Worm (Caenorhabditis elegans) whole organism, young adult: ENCODE data around the gene F44A2.3.

Experiments used
- B0261.1 ChIP-seq: sonication (generic microtip); optimal IDR thresholded peaks from 2 replicates; lab custom pipeline; 2016; ENCODE audit warnings: mild to moderate bottlenecking, missing genetic modification characterization, moderate library complexity, missing compliant biosample characterization
- F22D6.2 ChIP-seq: sonication (generic microtip); optimal IDR thresholded peaks from 2 replicates; lab custom pipeline; 2016; ENCODE audit warnings: mild to moderate bottlenecking, missing genetic modification characterization, missing compliant biosample characterization
- F39B2.1 ChIP-seq: fragments of 200-800 bp; sonication (Bioruptor generic); IDR thresholded peaks from 2 replicates; pipeline ENCODE4 v1.3.6; 2022; ENCODE audit warnings: missing genetic modification reagents, missing genetic modification characterization, missing compliant biosample characterization
- F52B5.7 ChIP-seq: sonication (generic microtip); optimal IDR thresholded peaks from 2 replicates; lab custom pipeline; 2016; ENCODE audit warnings: mild to moderate bottlenecking, missing genetic modification characterization, missing compliant biosample characterization
- F55B11.4 ChIP-seq: sonication (generic microtip); optimal IDR thresholded peaks from 2 replicates; lab custom pipeline; 2016; ENCODE audit warnings: missing compliant biosample characterization, missing genetic modification characterization, borderline replicate concordance; ENCODE audit not compliant: insufficient read depth
- Y53F4B.3 ChIP-seq: fragments of 200-800 bp; sonication (Bioruptor generic); IDR thresholded peaks from 2 replicates; pipeline ENCODE4 v1.3.6; 2022; ENCODE audit warnings: missing genetic modification reagents, missing genetic modification characterization, missing compliant biosample characterization
- Y53G8AR.9 ChIP-seq: fragments of 200-800 bp; sonication (Bioruptor generic); conservative IDR thresholded peaks from 2 replicates; pipeline ENCODE4 v1.3.6; 2022; ENCODE audit warnings: missing genetic modification reagents, missing genetic modification characterization, missing compliant biosample characterization
- aptf-3 ChIP-seq: fragments of 200-800 bp; sonication (Bioruptor generic); IDR thresholded peaks from 2 replicates; pipeline ENCODE4 v1.3.6; 2022; ENCODE audit warnings: missing genetic modification characterization, missing compliant biosample characterization
- athp-1 ChIP-seq: sonication (generic microtip); optimal IDR thresholded peaks from 2 replicates; lab custom pipeline; 2017; ENCODE audit warnings: mild to moderate bottlenecking, missing genetic modification characterization, missing compliant biosample characterization
- bed-1 ChIP-seq: fragments of 200-800 bp; sonication (Bioruptor generic); IDR thresholded peaks from 2 replicates; pipeline ENCODE4 v1.3.6; 2022; ENCODE audit warnings: missing genetic modification reagents, missing genetic modification characterization, missing compliant biosample characterization
- bed-2 ChIP-seq: fragments of 200-800 bp; sonication (Bioruptor generic); IDR thresholded peaks from 2 replicates; pipeline ENCODE4 v1.3.6; 2022; ENCODE audit warnings: missing genetic modification reagents, missing genetic modification characterization, missing compliant biosample characterization
- cebp-1 ChIP-seq, 2 experiments: fragments of 200-800 bp in 1 of 2; sonication (Bioruptor generic) in 1 of 2; sonication (generic microtip) in 1 of 2; IDR thresholded peaks in 1 of 2; optimal IDR thresholded peaks in 1 of 2; 2 replicates each; pipeline versions ENCODE4 v1.3.6 to Lab custom; 2017 to 2022; ENCODE audit warnings: missing compliant biosample characterization in 2 of 2, missing genetic modification characterization in 2 of 2, mild to moderate bottlenecking in 1 of 2, missing genetic modification reagents in 1 of 2, moderate library complexity in 1 of 2
- ceh-40 ChIP-seq: fragments of 200-800 bp; sonication (Bioruptor generic); IDR thresholded peaks from 2 replicates; pipeline ENCODE4 v1.3.6; 2022; ENCODE audit warnings: missing genetic modification characterization, missing compliant biosample characterization
- ceh-58 ChIP-seq: fragments of 200-800 bp; sonication (Bioruptor generic); IDR thresholded peaks from 2 replicates; pipeline ENCODE4 v1.3.6; 2022; ENCODE audit warnings: missing genetic modification characterization, missing compliant biosample characterization
- ceh-79 ChIP-seq: sonication (generic microtip); optimal IDR thresholded peaks from 2 replicates; lab custom pipeline; 2017; ENCODE audit warnings: mild to moderate bottlenecking, missing genetic modification characterization, missing compliant biosample characterization
- ceh-91 ChIP-seq: fragments of 200-800 bp; sonication (Bioruptor generic); IDR thresholded peaks from 2 replicates; pipeline ENCODE4 v1.3.6; 2022; ENCODE audit warnings: missing genetic modification reagents, missing genetic modification characterization, missing compliant biosample characterization
- efl-1 ChIP-seq: fragments of 150-350 bp; optimal IDR thresholded peaks from 2 replicates; lab custom pipeline; 2014; ENCODE audit warnings: missing biosample characterization, missing genetic modification reagents, missing genetic modification characterization
- him-1 ChIP-seq: sonication (generic microtip); optimal IDR thresholded peaks from 2 replicates; lab custom pipeline; 2016; ENCODE audit warnings: missing genotype, missing genetic modification reagents, missing genetic modification characterization, missing compliant biosample characterization
- hmg-1.2 ChIP-seq: fragments of 200-800 bp; sonication (Bioruptor generic); IDR thresholded peaks from 2 replicates; pipeline ENCODE4 v1.3.6; 2022; ENCODE audit warnings: missing genetic modification reagents, missing genetic modification characterization, missing compliant biosample characterization
- lin-26 ChIP-seq: fragments of 200-800 bp; sonication (Bioruptor generic); IDR thresholded peaks from 2 replicates; pipeline ENCODE4 v1.3.6; 2022; ENCODE audit warnings: missing genetic modification reagents, missing genetic modification characterization, missing compliant biosample characterization
- lin-54 ChIP-seq: fragments of 200-800 bp; sonication (Bioruptor generic); optimal IDR thresholded peaks from 2 replicates; lab custom pipeline; 2018; ENCODE audit warnings: mild to moderate bottlenecking, missing genetic modification characterization, missing compliant biosample characterization
- lir-1 ChIP-seq: fragments of 200-800 bp; sonication (Bioruptor generic); conservative IDR thresholded peaks from 2 replicates; pipeline ENCODE4 v1.3.6; 2022; ENCODE audit warnings: missing genetic modification reagents, missing genetic modification characterization, missing compliant biosample characterization
- lsy-27 ChIP-seq: sonication (generic microtip); optimal IDR thresholded peaks from 2 replicates; lab custom pipeline; 2017; ENCODE audit warnings: missing genetic modification characterization, mild to moderate bottlenecking, missing compliant biosample characterization, antibody characterized with exemption, missing genotype, borderline replicate concordance; ENCODE audit not compliant: insufficient read depth
- madf-10 ChIP-seq: sonication (generic microtip); optimal IDR thresholded peaks from 2 replicates; lab custom pipeline; 2016; ENCODE audit warnings: mild to moderate bottlenecking, missing genetic modification characterization, missing compliant biosample characterization
- madf-8 ChIP-seq: fragments of 200-800 bp; sonication (Bioruptor generic); conservative IDR thresholded peaks from 2 replicates; pipeline ENCODE4 v1.3.6; 2022; ENCODE audit warnings: missing genetic modification reagents, missing genetic modification characterization, missing compliant biosample characterization
- mes-4 ChIP-seq: sonication (generic microtip); optimal IDR thresholded peaks from 2 replicates; lab custom pipeline; 2016; ENCODE audit warnings: missing genotype, missing genetic modification characterization, missing compliant biosample characterization
- nfya-2 ChIP-seq: fragments of 200-800 bp; sonication (Bioruptor generic); IDR thresholded peaks from 2 replicates; pipeline ENCODE4 v1.3.6; 2022; ENCODE audit warnings: missing genetic modification reagents, missing genetic modification characterization, missing compliant biosample characterization
- nhr-80 ChIP-seq: sonication (generic microtip); optimal IDR thresholded peaks from 2 replicates; lab custom pipeline; 2016; ENCODE audit warnings: missing genetic modification characterization, missing compliant biosample characterization
- pbrm-1 ChIP-seq: fragments of 200-800 bp; sonication (Bioruptor generic); IDR thresholded peaks from 2 replicates; pipeline ENCODE4 v1.3.6; 2022; ENCODE audit warnings: missing genetic modification reagents, missing genetic modification characterization, missing compliant biosample characterization
- pha-4 ChIP-seq: fragments of 150-350 bp; sonication (generic microtip); optimal IDR thresholded peaks from 2 replicates; lab custom pipeline; 2014; ENCODE audit warnings: missing biosample characterization, missing genetic modification reagents, missing genetic modification characterization
- rec-8 ChIP-seq, 2 experiments: sonication (generic microtip); optimal IDR thresholded peaks; 2 replicates each; lab custom pipeline; 2016; ENCODE audit warnings: mild to moderate bottlenecking in 2 of 2, missing genetic modification characterization in 2 of 2, missing genetic modification reagents in 2 of 2, missing genotype in 2 of 2, missing biosample characterization in 1 of 2, missing compliant biosample characterization in 1 of 2, moderate library complexity in 1 of 2
- rpc-1 ChIP-seq, 2 experiments: fragments of 150-350 bp in 1 of 2; sonication (generic microtip) in 1 of 2; optimal IDR thresholded peaks; 2 replicates each; lab custom pipeline; 2014 to 2018; ENCODE audit warnings: missing biosample characterization in 1 of 2, missing genetic modification characterization in 1 of 2, missing genetic modification reagents in 1 of 2, missing genotype in 1 of 2
- snpc-1.1 ChIP-seq: sonication (generic microtip); optimal IDR thresholded peaks from 2 replicates; lab custom pipeline; 2017; ENCODE audit warnings: missing genetic modification characterization, mild to moderate bottlenecking, missing compliant biosample characterization, antibody characterized with exemption, moderate library complexity, missing genotype, missing genetic modification reagents; ENCODE audit not compliant: insufficient read depth
- sptf-2 ChIP-seq: fragments of 200-800 bp; sonication (Bioruptor generic); optimal IDR thresholded peaks from 2 replicates; lab custom pipeline; 2018; ENCODE audit warnings: mild to moderate bottlenecking, missing genetic modification characterization, missing compliant biosample characterization
- zfh-2 ChIP-seq: fragments of 200-800 bp; sonication (Bioruptor generic); conservative IDR thresholded peaks from 2 replicates; pipeline ENCODE4 v1.3.6; 2022; ENCODE audit warnings: missing genetic modification reagents, missing genetic modification characterization, missing compliant biosample characterization

Gene F44A2.3

DNA sequence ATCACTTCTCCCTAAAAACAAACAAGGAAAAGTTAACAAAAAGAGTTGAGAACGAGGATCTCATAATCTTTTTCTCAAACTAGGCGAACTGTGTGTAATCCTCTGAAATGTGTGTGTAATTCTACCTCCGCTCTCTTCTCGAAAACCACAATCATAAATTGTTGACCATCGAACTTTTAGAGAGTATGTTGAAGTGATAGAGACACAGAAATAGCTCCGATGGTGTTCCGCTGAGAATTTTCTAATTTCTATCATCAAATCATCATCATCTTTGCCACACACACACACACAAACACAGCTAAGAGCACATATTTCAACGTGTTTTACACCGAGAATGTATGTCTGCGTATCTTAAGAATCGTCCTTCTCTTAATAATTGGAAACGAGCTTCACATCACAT lies 9.6 kb upstream of the F44A2.3 start:
- TF ChIP-seq snpc-1.1 (tag; lab: Kevin White, UChicago): no peak
- TF ChIP-seq pbrm-1 (GFP tag; lab: Robert Waterston, UW): no peak
- no peak for TF ChIP-seq F55B11.4 (tag; lab: Kevin White, UChicago)
- TF ChIP-seq ceh-40 (GFP tag; lab: Robert Waterston, UW): no peak
- TF ChIP-seq athp-1: no peak
- no peak for TF ChIP-seq ceh-91 (GFP tag; lab: Robert Waterston, UW)
- TF ChIP-seq F52B5.7: no peak
- no peak for TF ChIP-seq cebp-1 (GFP tag; IDR thresholded peaks at IDR 0.05; lab: Robert Waterston, UW)
- TF ChIP-seq cebp-1 (tag; optimal IDR thresholded peaks at IDR 0.05; lab: Kevin White, UChicago): no peak
- TF ChIP-seq rec-8 (tag; optimal IDR thresholded peaks at IDR 0.05; lab: Kevin White, UChicago): no peak
- TF ChIP-seq lin-26 (GFP tag; lab: Robert Waterston, UW): no peak
- TF ChIP-seq bed-2: no peak
- no peak for TF ChIP-seq efl-1 (GFP tag; lab: Kevin White, UChicago)
- TF ChIP-seq lin-54 (GFP tag; lab: Kevin White, UChicago): no peak
- no peak for TF ChIP-seq rpc-1 (optimal IDR thresholded peaks at IDR 0.05; lab: Kevin White, UChicago)
- TF ChIP-seq rpc-1 (tag; optimal IDR thresholded peaks at IDR 0.05; lab: Kevin White, UChicago): no peak
- TF ChIP-seq hmg-1.2 (GFP tag; lab: Robert Waterston, UW): no peak
- no peak for TF ChIP-seq B0261.1 (tag; lab: Kevin White, UChicago)
- TF ChIP-seq F39B2.1: no peak
- no peak for TF ChIP-seq aptf-3 (GFP tag; lab: Robert Waterston, UW)

ce11 chrV:9297332-9297731 lies 7.9 kb upstream of the F44A2.3 start, which contains the start of gene F44A2.5:
F44A2.5 (plus strand) TSS chrV:9297632.
- no peak for TF ChIP-seq sptf-2 (GFP tag; lab: Kevin White, UChicago)
- TF ChIP-seq, all 124 proteins: peak for 0

ce11 chrV:9303026-9303425 lies 2.2 kb upstream of the F44A2.3 start, which contains the start of gene nhr-39:
nhr-39 (plus strand) TSS chrV:9303326.
- no peak for TF ChIP-seq F55B11.4 (tag; lab: Kevin White, UChicago)
- no peak for TF ChIP-seq lir-1
- no peak for TF ChIP-seq nhr-80 (tag; lab: Kevin White, UChicago)
- no peak for TF ChIP-seq madf-10 (tag; lab: Kevin White, UChicago)
- TF ChIP-seq ceh-58 (GFP tag; lab: Robert Waterston, UW): no peak
- TF ChIP-seq zfh-2 (GFP tag; lab: Robert Waterston, UW): no peak
- no peak for TF ChIP-seq ceh-79
- no peak for TF ChIP-seq lsy-27
- no peak for TF ChIP-seq bed-1 (GFP tag; lab: Robert Waterston, UW)
- no peak for TF ChIP-seq F22D6.2 (tag; lab: Kevin White, UChicago)
- TF ChIP-seq snpc-1.1 (tag; lab: Kevin White, UChicago): no peak
- no peak for TF ChIP-seq him-1
- TF ChIP-seq madf-8 (GFP tag; lab: Robert Waterston, UW): no peak
- no peak for TF ChIP-seq pha-4 (tag; lab: Kevin White, UChicago)
- TF ChIP-seq Y53F4B.3 (GFP tag; lab: Robert Waterston, UW): no peak
- TF ChIP-seq nfya-2 (GFP tag; lab: Robert Waterston, UW): no peak
- no peak for TF ChIP-seq Y53G8AR.9 (GFP tag; lab: Robert Waterston, UW)
- TF ChIP-seq mes-4 (tag; lab: Kevin White, UChicago): no peak
